Worm (Caenorhabditis elegans) whole organism, mixed stage, embryonic: ENCODE results near the gene Y59A8B.24.

Experiments
- bed-3 ChIP-seq: fragments of 200-800 bp; sonication (Bioruptor generic); optimal IDR thresholded peaks from 3 replicates; lab custom pipeline; 2018; ENCODE audit warnings: mild to moderate bottlenecking, missing genetic modification characterization, moderate library complexity, missing compliant biosample characterization
- blmp-1 ChIP-seq: fragments of 150-350 bp; optimal IDR thresholded peaks from 2 replicates; lab custom pipeline; 2014; ENCODE audit warnings: missing biosample characterization, missing genetic modification characterization
- ceh-39 ChIP-seq: fragments of 150-350 bp; optimal IDR thresholded peaks from 2 replicates; lab custom pipeline; 2014; ENCODE audit warnings: missing biosample characterization, missing genetic modification characterization
- flh-1 ChIP-seq: fragments of 200-800 bp; sonication (Bioruptor generic); optimal IDR thresholded peaks from 2 replicates; lab custom pipeline; 2018; ENCODE audit warnings: mild to moderate bottlenecking, missing genetic modification characterization, moderate library complexity, missing compliant biosample characterization
- lin-13 ChIP-seq: fragments of 150-350 bp; optimal IDR thresholded peaks from 2 replicates; lab custom pipeline; 2014; ENCODE audit warnings: missing biosample characterization, missing genetic modification characterization
- mab-5 ChIP-seq: fragments of 150-350 bp; optimal IDR thresholded peaks from 2 replicates; lab custom pipeline; 2014; ENCODE audit warnings: missing biosample characterization, missing genetic modification characterization
- nhr-237 ChIP-seq: fragments of 150-350 bp; optimal IDR thresholded peaks from 2 replicates; lab custom pipeline; 2014; ENCODE audit warnings: missing biosample characterization, missing genetic modification characterization
- nhr-28 ChIP-seq: fragments of 150-350 bp; optimal IDR thresholded peaks from 2 replicates; lab custom pipeline; 2014; ENCODE audit warnings: missing biosample characterization, missing genetic modification characterization
- nhr-76 ChIP-seq: sonication (generic microtip); optimal IDR thresholded peaks from 2 replicates; lab custom pipeline; 2017; ENCODE audit warnings: missing biosample characterization, missing genetic modification characterization
- pha-4 ChIP-seq: fragments of 150-350 bp; optimal IDR thresholded peaks from 2 replicates; lab custom pipeline; 2018; ENCODE audit warnings: missing biosample characterization, missing genetic modification reagents, missing genetic modification characterization
- sem-2 ChIP-seq: fragments of 200-800 bp; sonication (Bioruptor generic); optimal IDR thresholded peaks from 2 replicates; lab custom pipeline; 2018; ENCODE audit warnings: mild to moderate bottlenecking, missing genetic modification characterization, missing compliant biosample characterization
- unc-39 ChIP-seq: fragments of 150-350 bp; optimal IDR thresholded peaks from 2 replicates; lab custom pipeline; 2014; ENCODE audit warnings: missing biosample characterization, missing genetic modification characterization

DNA sequence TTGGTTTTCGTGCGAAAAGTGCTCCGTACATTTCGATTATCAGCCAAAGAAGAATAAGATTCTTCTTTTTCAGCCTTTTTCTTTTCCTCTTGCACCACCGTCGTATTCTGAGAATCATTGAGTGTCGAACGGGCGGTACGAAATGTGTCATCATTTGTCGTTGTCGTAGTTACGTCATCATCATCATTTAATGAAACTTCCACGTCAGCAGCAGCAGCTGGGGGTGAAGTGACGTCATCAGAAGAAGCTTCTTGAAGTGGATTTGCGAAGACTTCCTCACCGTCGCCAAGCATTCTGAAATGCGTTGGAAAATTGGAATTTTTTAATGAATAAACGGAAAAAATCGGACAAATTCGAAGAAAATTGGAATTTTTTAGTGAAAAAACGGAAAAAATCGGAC lies 28.0 kb downstream of the Y59A8B.24 start, which contains the start of gene snx-6:
- TF ChIP-seq bed-3 (no peak), nhr-76 (no peak), pha-4 (no peak), nhr-28 (tag; lab: Kevin White, UChicago) (no peak), nhr-237 (tag; lab: Kevin White, UChicago) (no peak), blmp-1 (no peak), ceh-39 (tag; lab: Kevin White, UChicago) (no peak), unc-39 (tag; lab: Kevin White, UChicago) (no peak), lin-13 (tag; lab: Kevin White, UChicago) (no peak), sem-2 (GFP tag; lab: Kevin White, UChicago) (no peak), flh-1 (GFP tag; lab: Kevin White, UChicago) (no peak), mab-5 (no peak)
